Fruit fly (Drosophila melanogaster) whole organism, prepupa: ENCODE data around the gene Spag1.

ENCODE experiments used
- CG32006 ChIP-seq: fragments of 200-800 bp; sonication (Bioruptor generic); optimal IDR thresholded peaks from 3 replicates; lab custom pipeline; 2017; ENCODE audit warnings: missing biosample characterization, mild to moderate bottlenecking, missing genetic modification characterization
- Eip78C ChIP-seq: fragments of 200-800 bp; sonication (Bioruptor generic); peaks from one replicate; lab custom pipeline; 2016; ENCODE audit warnings: missing biosample characterization, missing genetic modification characterization
- Gug ChIP-seq: fragments of 200-800 bp; sonication (Bioruptor generic); IDR thresholded peaks from 2 replicates; pipeline ENCODE4 v1.3.6; 2022; ENCODE audit warnings: missing biosample characterization, missing genetic modification characterization
- Sox102F ChIP-seq: fragments of 200-800 bp; sonication (Bioruptor generic); optimal IDR thresholded peaks from 2 replicates; lab custom pipeline; 2016; ENCODE audit warnings: missing biosample characterization, mild to moderate bottlenecking, missing genetic modification characterization
- acj6 ChIP-seq: fragments of 200-800 bp; sonication (Bioruptor generic); optimal IDR thresholded peaks from 3 replicates; lab custom pipeline; 2016; ENCODE audit warnings: missing biosample characterization, missing genetic modification characterization
- dac ChIP-seq: fragments of 200-800 bp; sonication (Bioruptor generic); optimal IDR thresholded peaks from 2 replicates; lab custom pipeline; 2017; ENCODE audit warnings: missing biosample characterization, mild to moderate bottlenecking, missing genetic modification characterization

DNA sequence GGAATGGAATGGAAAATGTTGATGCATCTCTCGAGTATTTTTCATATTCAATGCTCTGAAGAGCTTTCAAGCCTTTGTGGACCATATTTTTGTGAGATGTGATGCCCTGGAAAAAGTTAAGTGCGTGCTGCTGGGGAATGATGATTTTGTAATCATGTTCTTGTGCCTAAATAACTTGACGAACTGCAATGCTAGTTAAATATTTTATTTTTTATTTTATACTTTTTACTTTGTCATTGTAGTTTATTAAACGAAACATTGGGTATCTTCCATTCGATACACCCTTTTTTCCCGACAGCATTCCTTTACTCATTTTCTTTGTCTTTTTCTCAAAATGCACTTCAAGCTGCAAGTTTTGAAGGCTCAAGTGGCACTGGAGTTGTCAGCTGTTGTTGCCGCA, 47.6 kb upstream of the Spag1 start:
- TF ChIP-seq CG32006 (GFP tag; lab: Kevin White, UChicago): peak; percentile 68
- no peak for TF ChIP-seq dac (GFP tag; lab: Kevin White, UChicago)
- peak; percentile 35; the same call in 1 of the 2 replicates for TF ChIP-seq Gug (GFP tag; lab: Robert Waterston, UW)
- peak; percentile 53 for TF ChIP-seq Sox102F (GFP tag; lab: Kevin White, UChicago)
- peak; percentile 62 for TF ChIP-seq acj6 (GFP tag; lab: Kevin White, UChicago)
- TF ChIP-seq Eip78C (GFP tag; lab: Kevin White, UChicago): peak; percentile 85
